Worm (Caenorhabditis elegans): ENCODE data around the gene VW02B12L.2.

ce11 chrII:11392390-11392789 lies 47.7 kb downstream of the VW02B12L.2 start:
- TF ChIP-seq madf-10 (tag; optimal IDR thresholded peaks at IDR 0.05) = no peak
- TF ChIP-seq F49E8.2 (tag; optimal IDR thresholded peaks at IDR 0.05; ENCODE audit: insufficient read depth) = no peak
- TF ChIP-seq nfya-1 (tag; optimal IDR thresholded peaks at IDR 0.05; ENCODE audit: borderline replicate concordance, insufficient read depth) = no peak
- no peak for TF ChIP-seq pha-4 (tag; optimal IDR thresholded peaks at IDR 0.05)
- no peak for TF ChIP-seq ama-1 (optimal IDR thresholded peaks at IDR 0.05)
- TF ChIP-seq ama-1 (GFP tag; optimal IDR thresholded peaks at IDR 0.05) = no peak
- no peak for TF ChIP-seq atf-7 (tag; optimal IDR thresholded peaks at IDR 0.05)
- no peak for TF ChIP-seq ets-4 (GFP tag; optimal IDR thresholded peaks at IDR 0.05)
- no peak for TF ChIP-seq zfh-2 (GFP tag; conservative IDR thresholded peaks at IDR 0.05)
- no peak for TF ChIP-seq B0261.1 (tag; optimal IDR thresholded peaks at IDR 0.05)
- TF ChIP-seq C06A6.2 (GFP tag; conservative IDR thresholded peaks at IDR 0.05) = no peak
- TF ChIP-seq rpc-1 (optimal IDR thresholded peaks at IDR 0.05) = no peak
- TF ChIP-seq rpc-1 (tag; optimal IDR thresholded peaks at IDR 0.05) = no peak
- no peak for TF ChIP-seq snpc-4 (GFP tag; optimal IDR thresholded peaks at IDR 0.05)
- TF ChIP-seq snpc-4 (tag; optimal IDR thresholded peaks at IDR 0.05) = no peak
- TF ChIP-seq nfya-2 (GFP tag; IDR thresholded peaks at IDR 0.05) = no peak
- TF ChIP-seq lsy-27 (tag; optimal IDR thresholded peaks at IDR 0.05; ENCODE audit: borderline replicate concordance, insufficient read depth) = no peak

Measured in whole organism, young adult.